Fruit fly (Drosophila melanogaster) whole organism, embryonic: ENCODE measurements around the gene Nlg2.

Source experiments
- Adf1 ChIP-seq: fragments of 200-800 bp; sonication (Bioruptor generic); IDR thresholded peaks from 2 replicates; pipeline ENCODE4 v1.3.6; 2022; ENCODE audit warnings: missing biosample characterization, missing genetic modification characterization
- Antp ChIP-seq: fragments of 200-800 bp; sonication (Bioruptor generic); optimal IDR thresholded peaks from 3 replicates; lab custom pipeline; 2016; ENCODE audit warnings: missing biosample characterization, missing genetic modification characterization
- Asciz ChIP-seq: fragments of 200-800 bp; sonication (Bioruptor generic); optimal IDR thresholded peaks from 2 replicates; lab custom pipeline; 2017; ENCODE audit warnings: missing biosample characterization, mild to moderate bottlenecking, missing genetic modification characterization, missing genetic modification reagents
- B-H2 ChIP-seq: fragments of 200-800 bp; sonication (Bioruptor generic); optimal IDR thresholded peaks from 2 replicates; lab custom pipeline; 2018; ENCODE audit warnings: missing biosample characterization, mild to moderate bottlenecking, missing genetic modification characterization
- Blimp-1 ChIP-seq: fragments of 200-800 bp; sonication (Bioruptor generic); optimal IDR thresholded peaks from 3 replicates; lab custom pipeline; 2018; ENCODE audit warnings: missing biosample characterization, missing genetic modification characterization, mild to moderate bottlenecking, moderate library complexity, missing genetic modification reagents
- CG10147 ChIP-seq: fragments of 200-800 bp; sonication (Bioruptor generic); optimal IDR thresholded peaks from 2 replicates; lab custom pipeline; 2019; ENCODE audit warnings: missing biosample characterization, mild to moderate bottlenecking, missing genetic modification characterization, moderate library complexity
- CG10654 ChIP-seq: fragments of 200-800 bp; sonication (Bioruptor generic); optimal IDR thresholded peaks from 2 replicates; lab custom pipeline; 2016; ENCODE audit warnings: missing biosample characterization, missing genetic modification characterization
- CG1233 ChIP-seq: fragments of 200-800 bp; sonication (Bioruptor generic); optimal IDR thresholded peaks from 4 replicates; lab custom pipeline; 2018; ENCODE audit warnings: missing biosample characterization, mild to moderate bottlenecking, missing genetic modification characterization
- CG12769 ChIP-seq: fragments of 200-800 bp; sonication (Bioruptor generic); optimal IDR thresholded peaks from 2 replicates; lab custom pipeline; 2019; ENCODE audit warnings: missing biosample characterization, mild to moderate bottlenecking, missing genetic modification characterization, moderate library complexity
- CG13287 ChIP-seq: fragments of 200-800 bp; sonication (Bioruptor generic); IDR thresholded peaks from 2 replicates; pipeline ENCODE4 v1.3.6; 2022; ENCODE audit warnings: missing biosample characterization, missing genetic modification characterization; ENCODE audit not compliant: partially characterized antibody
- CG13624 ChIP-seq: fragments of 200-800 bp; sonication (Bioruptor generic); optimal IDR thresholded peaks from 2 replicates; lab custom pipeline; 2016; ENCODE audit warnings: missing biosample characterization, missing genetic modification characterization
- CG13775 ChIP-seq: fragments of 200-800 bp; sonication (Bioruptor generic); optimal IDR thresholded peaks from 3 replicates; lab custom pipeline; 2017; ENCODE audit warnings: missing biosample characterization, mild to moderate bottlenecking, missing genetic modification characterization
- CG15479 ChIP-seq: fragments of 200-800 bp; sonication (Bioruptor generic); optimal IDR thresholded peaks from 3 replicates; lab custom pipeline; 2019; ENCODE audit warnings: missing biosample characterization, mild to moderate bottlenecking, missing genetic modification characterization, moderate library complexity
- CG17359 ChIP-seq: fragments of 200-800 bp; sonication (Bioruptor generic); optimal IDR thresholded peaks from 3 replicates; lab custom pipeline; 2018; ENCODE audit warnings: missing biosample characterization, mild to moderate bottlenecking, missing genetic modification characterization, moderate library complexity
- CG17829 ChIP-seq: fragments of 200-800 bp; optimal IDR thresholded peaks from 2 replicates; lab custom pipeline; 2019; ENCODE audit warnings: missing biosample characterization, mild to moderate bottlenecking, missing genetic modification characterization, moderate library complexity
- CG31388 ChIP-seq: fragments of 200-800 bp; sonication (Bioruptor generic); optimal IDR thresholded peaks from 2 replicates; lab custom pipeline; 2016; ENCODE audit warnings: missing biosample characterization, missing genetic modification characterization
- CG6689 ChIP-seq: fragments of 200-800 bp; sonication (Bioruptor generic); IDR thresholded peaks from 2 replicates; pipeline ENCODE4 v1.3.6; 2022; ENCODE audit warnings: missing biosample characterization, missing genetic modification characterization
- CG7786 ChIP-seq: fragments of 200-800 bp; sonication (Bioruptor generic); optimal IDR thresholded peaks from 2 replicates; lab custom pipeline; 2016; ENCODE audit warnings: missing biosample characterization, missing genetic modification characterization
- CG7928 ChIP-seq: fragments of 200-800 bp; sonication (Bioruptor generic); optimal IDR thresholded peaks from 2 replicates; lab custom pipeline; 2017; ENCODE audit warnings: missing biosample characterization, mild to moderate bottlenecking, missing genetic modification characterization
- CG9437 ChIP-seq: fragments of 200-800 bp; sonication (Bioruptor generic); optimal IDR thresholded peaks from 2 replicates; lab custom pipeline; 2018; ENCODE audit warnings: missing biosample characterization, mild to moderate bottlenecking, missing genetic modification characterization
- D19B ChIP-seq: fragments of 200-800 bp; sonication (Bioruptor generic); optimal IDR thresholded peaks from 2 replicates; lab custom pipeline; 2017; ENCODE audit warnings: missing biosample characterization, mild to moderate bottlenecking, missing genetic modification characterization
- Dad ChIP-seq: fragments of 200-800 bp; sonication (Bioruptor generic); optimal IDR thresholded peaks from 3 replicates; lab custom pipeline; 2016; ENCODE audit warnings: missing biosample characterization, missing genetic modification characterization
- E2f2 ChIP-seq: fragments of 200-800 bp; sonication (Bioruptor generic); IDR thresholded peaks from 2 replicates; pipeline ENCODE4 v1.3.6; 2022; ENCODE audit warnings: missing biosample characterization, missing genetic modification characterization
- ERR ChIP-seq: fragments of 200-800 bp; sonication (Bioruptor generic); optimal IDR thresholded peaks from 2 replicates; lab custom pipeline; 2016; ENCODE audit warnings: missing biosample characterization, missing genetic modification characterization
- Ets65A ChIP-seq: fragments of 200-800 bp; sonication (Bioruptor generic); peaks from one replicate; lab custom pipeline; 2016; ENCODE audit warnings: missing biosample characterization, missing genetic modification characterization
- Fer2 ChIP-seq: fragments of 200-800 bp; sonication (Bioruptor generic); optimal IDR thresholded peaks from 2 replicates; lab custom pipeline; 2018; ENCODE audit warnings: missing biosample characterization, mild to moderate bottlenecking, missing genetic modification characterization, moderate library complexity
- Hmx ChIP-seq: fragments of 200-800 bp; sonication (Bioruptor generic); optimal IDR thresholded peaks from 2 replicates; lab custom pipeline; 2016; ENCODE audit warnings: missing biosample characterization, missing genetic modification characterization
- Lim3 ChIP-seq: fragments of 200-800 bp; sonication (Bioruptor generic); IDR thresholded peaks from 2 replicates; pipeline ENCODE4 v1.3.6; 2022; ENCODE audit warnings: missing biosample characterization, missing genetic modification characterization
- MBD-R2 ChIP-seq: fragments of 200-800 bp; sonication (Bioruptor generic); IDR thresholded peaks from 2 replicates; pipeline ENCODE4 v1.3.6; 2022; ENCODE audit warnings: missing biosample characterization, missing genetic modification characterization
- Neu2 ChIP-seq: fragments of 200-800 bp; sonication (Bioruptor generic); optimal IDR thresholded peaks from 3 replicates; lab custom pipeline; 2016; ENCODE audit warnings: missing biosample characterization, missing genetic modification characterization, borderline replicate concordance
- Oli ChIP-seq: fragments of 200-800 bp; sonication (Bioruptor generic); optimal IDR thresholded peaks from 2 replicates; lab custom pipeline; 2018; ENCODE audit warnings: missing biosample characterization, mild to moderate bottlenecking, missing genetic modification characterization, moderate library complexity
- Optix ChIP-seq: fragments of 200-800 bp; sonication (Bioruptor generic); IDR thresholded peaks from 3 replicates; pipeline ENCODE4 v1.3.6; 2022; ENCODE audit warnings: missing biosample characterization, missing genetic modification characterization
- PHDP ChIP-seq: fragments of 200-800 bp; sonication (Bioruptor generic); optimal IDR thresholded peaks from 3 replicates; lab custom pipeline; 2018; ENCODE audit warnings: missing biosample characterization, mild to moderate bottlenecking, missing genetic modification characterization, moderate library complexity
- Sin3A ChIP-seq: fragments of >200 bp; optimal IDR thresholded peaks from 2 replicates; lab custom pipeline; 2018
- chif ChIP-seq, 2 experiments: fragments of 200-800 bp; sonication (Bioruptor generic); optimal IDR thresholded peaks; 3 replicates each; lab custom pipeline; 2016; ENCODE audit warnings: missing biosample characterization in 2 of 2, missing genetic modification characterization in 2 of 2
- chn ChIP-seq: fragments of 200-800 bp; sonication (Bioruptor generic); optimal IDR thresholded peaks from 2 replicates; lab custom pipeline; 2016; ENCODE audit warnings: missing biosample characterization, missing genetic modification characterization
- fu2 ChIP-seq: fragments of 200-800 bp; sonication (Bioruptor generic); optimal IDR thresholded peaks from 2 replicates; lab custom pipeline; 2016; ENCODE audit warnings: missing biosample characterization, missing genetic modification characterization
- gce ChIP-seq: fragments of 200-800 bp; sonication (Bioruptor generic); IDR thresholded peaks from 3 replicates; pipeline ENCODE4 v1.3.6; 2022; ENCODE audit warnings: missing biosample characterization, missing genetic modification characterization
- insv ChIP-seq, 2 experiments: fragments of 200-800 bp; sonication (Bioruptor generic); optimal IDR thresholded peaks; 3 replicates each; lab custom pipeline; 2016 to 2018; ENCODE audit warnings: missing biosample characterization in 2 of 2, missing genetic modification characterization in 2 of 2
- lbe ChIP-seq: fragments of 200-800 bp; sonication (Bioruptor generic); optimal IDR thresholded peaks from 2 replicates; lab custom pipeline; 2016; ENCODE audit warnings: missing biosample characterization, mild to moderate bottlenecking, missing genetic modification characterization
- nom ChIP-seq: fragments of 200-800 bp; sonication (Bioruptor generic); optimal IDR thresholded peaks from 2 replicates; lab custom pipeline; 2017; ENCODE audit warnings: missing biosample characterization, missing genetic modification characterization, mild to moderate bottlenecking, moderate library complexity, missing genetic modification reagents
- phol ChIP-seq: fragments of 200-800 bp; sonication (Bioruptor generic); optimal IDR thresholded peaks from 3 replicates; lab custom pipeline; 2018; ENCODE audit warnings: missing biosample characterization, mild to moderate bottlenecking, missing genetic modification characterization, moderate library complexity
- pros ChIP-seq: fragments of 200-800 bp; sonication (Bioruptor generic); optimal IDR thresholded peaks from 3 replicates; lab custom pipeline; 2019; ENCODE audit warnings: missing biosample characterization, mild to moderate bottlenecking, missing genetic modification characterization, moderate library complexity
- psq ChIP-seq: fragments of 200-800 bp; sonication (Bioruptor generic); optimal IDR thresholded peaks from 2 replicates; lab custom pipeline; 2017; ENCODE audit warnings: missing biosample characterization, missing genetic modification characterization
- pzg ChIP-seq: fragments of 200-800 bp; sonication (Bioruptor generic); optimal IDR thresholded peaks from 3 replicates; lab custom pipeline; 2018; ENCODE audit warnings: missing biosample characterization, mild to moderate bottlenecking, missing genetic modification characterization, moderate library complexity
- sens ChIP-seq: fragments of 200-800 bp; sonication (Bioruptor generic); peaks from one replicate; lab custom pipeline; 2016; ENCODE audit warnings: missing biosample characterization, missing genetic modification characterization
- shn ChIP-seq: fragments of 200-800 bp; sonication (Bioruptor generic); optimal IDR thresholded peaks from 3 replicates; lab custom pipeline; 2016; ENCODE audit warnings: missing biosample characterization, missing genetic modification characterization
- stc ChIP-seq: fragments of 200-800 bp; sonication (Bioruptor generic); IDR thresholded peaks from 2 replicates; pipeline ENCODE4 v1.3.6; 2022; ENCODE audit warnings: missing biosample characterization, missing genetic modification characterization
- tap ChIP-seq: fragments of 200-800 bp; optimal IDR thresholded peaks from 3 replicates; lab custom pipeline; 2019; ENCODE audit warnings: missing biosample characterization, mild to moderate bottlenecking, missing genetic modification characterization, moderate library complexity
- z ChIP-seq: fragments of 200-800 bp; sonication (Bioruptor generic); IDR thresholded peaks from 3 replicates; pipeline ENCODE4 v1.3.6; 2022; ENCODE audit warnings: missing biosample characterization, missing genetic modification characterization

Gene Nlg2

DNA sequence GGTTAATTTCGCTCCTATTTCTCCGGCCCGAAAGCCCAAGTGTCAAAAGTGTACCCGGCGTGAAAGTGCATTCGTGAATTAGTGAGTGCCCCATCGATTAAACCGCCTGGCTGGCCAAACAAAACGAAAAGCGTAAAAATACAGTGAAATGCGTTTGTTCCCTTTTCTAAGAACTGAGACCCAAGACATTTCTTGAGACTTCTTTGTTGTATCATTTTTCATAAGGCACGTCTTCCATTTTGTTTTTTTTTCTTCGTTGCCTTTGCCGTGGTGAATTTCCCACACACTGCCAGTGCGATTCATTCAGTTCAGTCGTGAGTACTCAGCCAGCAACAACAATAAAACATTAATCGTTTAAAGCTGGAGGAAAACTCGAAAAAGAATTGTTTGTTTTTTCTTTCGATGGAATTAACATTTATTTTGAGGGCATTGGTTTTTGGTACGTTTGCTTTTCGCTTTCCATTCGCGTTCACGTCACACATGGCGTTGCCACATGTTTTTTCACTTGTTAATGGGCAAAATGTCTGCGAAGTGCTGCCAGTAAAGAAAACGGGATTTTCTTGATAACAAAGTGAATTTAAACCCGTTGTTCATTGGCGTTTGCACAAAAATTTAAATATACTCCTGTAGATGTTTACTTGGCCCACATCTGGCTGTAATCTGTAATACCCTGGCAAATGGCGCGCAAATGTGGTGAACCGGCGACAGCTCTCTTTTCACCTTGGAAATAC lies 46.8 kb downstream of the Nlg2 start (continued):
- TF ChIP-seq Optix (GFP tag; lab: Robert Waterston, UW) (no peak), chif (GFP tag; optimal IDR thresholded peaks at IDR 0.05; lab: Kevin White, UChicago) (no peak), tap (tag; lab: Kevin White, UChicago) (peak; percentile 14), z (GFP tag; lab: Robert Waterston, UW) (no peak), CG13624 (GFP tag; lab: Kevin White, UChicago) (no peak), Neu2 (no peak), CG6689 (GFP tag; lab: Robert Waterston, UW) (no peak), Oli (tag; lab: Kevin White, UChicago) (no peak), CG13775 (GFP tag; lab: Kevin White, UChicago) (no peak), D19B (GFP tag; lab: Kevin White, UChicago) (peak; percentile 51), Fer2 (no peak), pzg (GFP tag; lab: Kevin White, UChicago) (peak; percentile 16), pros (GFP tag; lab: Kevin White, UChicago) (peak; percentile 95), CG31388 (GFP tag; lab: Kevin White, UChicago) (no peak), chn (peak; percentile 28), CG12769 (tag; lab: Kevin White, UChicago) (peak; percentile 50), CG10147 (GFP tag; lab: Kevin White, UChicago) (peak; percentile 51), CG17359 (tag; lab: Kevin White, UChicago) (peak; percentile 14), Antp (no peak), shn (GFP tag; lab: Kevin White, UChicago) (no peak), lbe (GFP tag; lab: Kevin White, UChicago) (no peak), stc (GFP tag; lab: Robert Waterston, UW) (no peak), MBD-R2 (no peak), fu2 (GFP tag; lab: Kevin White, UChicago) (no peak), CG10654 (GFP tag; lab: Kevin White, UChicago) (no peak), sens (GFP tag; lab: Kevin White, UChicago) (peak; percentile 88), CG13287 (no peak), Lim3 (GFP tag; lab: Robert Waterston, UW) (no peak), phol (tag; lab: Kevin White, UChicago) (peak; percentile 71), E2f2 (GFP tag; lab: Robert Waterston, UW) (0 out of 2 replicates have a peak, but pooled peaks have one; percentile 12), insv (GFP tag; optimal IDR thresholded peaks at IDR 0.05; lab: Kevin White, UChicago) (peak in 1 of 2 experiments; percentile 26), CG7928 (GFP tag; lab: Kevin White, UChicago) (no peak), ERR (GFP tag; lab: Kevin White, UChicago) (peak; percentile 3), Sin3A (lab: Kevin White, UChicago) (peak; percentile 19), psq (GFP tag; lab: Kevin White, UChicago) (peak; percentile 78), CG7786 (GFP tag; lab: Kevin White, UChicago) (no peak), nom (GFP tag; lab: Kevin White, UChicago) (peak; percentile 40), CG15479 (peak; percentile 57), Dad (no peak), PHDP (tag; lab: Kevin White, UChicago) (no peak), Adf1 (GFP tag; lab: Robert Waterston, UW) (0 out of 2 replicates have a peak, but pooled peaks have one; percentile 3), B-H2 (GFP tag; lab: Kevin White, UChicago) (no peak), Ets65A (GFP tag; lab: Kevin White, UChicago) (no peak), CG17829 (tag; lab: Kevin White, UChicago) (peak; percentile 8), CG9437 (GFP tag; lab: Kevin White, UChicago) (peak; percentile 99), Hmx (GFP tag; lab: Kevin White, UChicago) (peak; percentile 41), gce (no peak), Asciz (no peak), CG1233 (GFP tag; lab: Kevin White, UChicago) (no peak), Blimp-1 (peak; percentile 27)
